Fruit fly (Drosophila melanogaster) whole organism, embryonic: ENCODE results near the gene CG4293.

Experiments used
- Adf1 ChIP-seq: fragments of 200-800 bp; sonication (Bioruptor generic); IDR thresholded peaks from 2 replicates; pipeline ENCODE4 v1.3.6; 2022; ENCODE audit warnings: missing biosample characterization, missing genetic modification characterization
- CG10209 ChIP-seq: fragments of 200-800 bp; sonication (Bioruptor generic); optimal IDR thresholded peaks from 3 replicates; lab custom pipeline; 2017; ENCODE audit warnings: missing biosample characterization, mild to moderate bottlenecking, missing genetic modification characterization, missing genetic modification reagents
- CG10267 ChIP-seq: fragments of 200-800 bp; sonication (Bioruptor generic); optimal IDR thresholded peaks from 2 replicates; lab custom pipeline; 2018; ENCODE audit warnings: missing biosample characterization, mild to moderate bottlenecking, missing genetic modification characterization, moderate library complexity
- CG10274 ChIP-seq: fragments of 200-800 bp; sonication (Bioruptor generic); optimal IDR thresholded peaks from 3 replicates; lab custom pipeline; 2017; ENCODE audit warnings: missing biosample characterization, mild to moderate bottlenecking, missing genetic modification characterization
- CG11093 ChIP-seq: fragments of 200-800 bp; sonication (Bioruptor generic); IDR thresholded peaks from 3 replicates; pipeline ENCODE4 v1.3.6; 2022; ENCODE audit warnings: missing biosample characterization, missing genetic modification characterization
- CG12299 ChIP-seq: fragments of 200-800 bp; sonication (Bioruptor generic); optimal IDR thresholded peaks from 2 replicates; lab custom pipeline; 2018; ENCODE audit warnings: missing biosample characterization, mild to moderate bottlenecking, missing genetic modification characterization
- CG15601 ChIP-seq: fragments of 200-800 bp; sonication (Bioruptor generic); optimal IDR thresholded peaks from 3 replicates; lab custom pipeline; 2019; ENCODE audit warnings: missing biosample characterization, mild to moderate bottlenecking, missing genetic modification characterization, moderate library complexity
- CG17359 ChIP-seq: fragments of 200-800 bp; sonication (Bioruptor generic); optimal IDR thresholded peaks from 3 replicates; lab custom pipeline; 2018; ENCODE audit warnings: missing biosample characterization, mild to moderate bottlenecking, missing genetic modification characterization, moderate library complexity
- CG17361 ChIP-seq: fragments of 200-800 bp; sonication (Bioruptor generic); IDR thresholded peaks from 3 replicates; pipeline ENCODE4 v1.3.6; 2022; ENCODE audit warnings: missing biosample characterization, missing genetic modification characterization
- CG2199 ChIP-seq: fragments of 200-800 bp; sonication (Bioruptor generic); IDR thresholded peaks from 3 replicates; pipeline ENCODE4 v1.3.6; 2022; ENCODE audit warnings: missing biosample characterization, missing genetic modification characterization
- CG30403 ChIP-seq: fragments of 200-800 bp; sonication (Bioruptor generic); optimal IDR thresholded peaks from 3 replicates; lab custom pipeline; 2016; ENCODE audit warnings: missing biosample characterization, missing genetic modification characterization
- CG3065 ChIP-seq: fragments of 200-800 bp; sonication (Bioruptor generic); optimal IDR thresholded peaks from 2 replicates; lab custom pipeline; 2016; ENCODE audit warnings: missing biosample characterization, missing genetic modification characterization
- CG3847 ChIP-seq: fragments of 200-800 bp; sonication (Bioruptor generic); IDR thresholded peaks from 2 replicates; pipeline ENCODE4 v1.3.6; 2022; ENCODE audit warnings: missing biosample characterization, missing genetic modification characterization
- CG5180 ChIP-seq: fragments of 200-800 bp; sonication (Bioruptor generic); optimal IDR thresholded peaks from 3 replicates; lab custom pipeline; 2017; ENCODE audit warnings: missing biosample characterization, missing genetic modification characterization, mild to moderate bottlenecking, moderate library complexity, missing genetic modification reagents
- CG7271 ChIP-seq: fragments of 200-800 bp; sonication (Bioruptor generic); optimal IDR thresholded peaks from 2 replicates; lab custom pipeline; 2018; ENCODE audit warnings: missing biosample characterization, mild to moderate bottlenecking, missing genetic modification characterization, moderate library complexity
- CG8478 ChIP-seq: fragments of >200 bp; optimal IDR thresholded peaks from 2 replicates; lab custom pipeline; 2018
- CG8765 ChIP-seq: fragments of 200-800 bp; sonication (Bioruptor generic); IDR thresholded peaks from 2 replicates; pipeline ENCODE4 v1.3.6; 2022; ENCODE audit warnings: missing biosample characterization, missing genetic modification characterization
- CG9609 ChIP-seq: fragments of 200-800 bp; sonication (Bioruptor generic); optimal IDR thresholded peaks from 3 replicates; lab custom pipeline; 2016; ENCODE audit warnings: missing biosample characterization, missing genetic modification characterization
- Eip74EF ChIP-seq, 2 experiments: fragments of 200-800 bp in 1 of 2; fragments of >200 bp in 1 of 2; sonication (Bioruptor generic) in 1 of 2; optimal IDR thresholded peaks; 2 replicates each; lab custom pipeline; 2017 to 2019; ENCODE audit warnings: missing biosample characterization in 2 of 2, missing genetic modification characterization in 2 of 2, mild to moderate bottlenecking in 1 of 2, moderate library complexity in 1 of 2
- Gug ChIP-seq: fragments of 200-800 bp; sonication (Bioruptor generic); IDR thresholded peaks from 4 replicates; pipeline ENCODE4 v1.3.6; 2022; ENCODE audit warnings: missing biosample characterization, missing genetic modification characterization
- Hsf ChIP-seq: fragments of 200-800 bp; sonication (Bioruptor generic); optimal IDR thresholded peaks from 3 replicates; lab custom pipeline; 2016; ENCODE audit warnings: missing biosample characterization, missing genetic modification characterization
- Med ChIP-seq: fragments of 200-800 bp; sonication (Bioruptor generic); peaks from one replicate; lab custom pipeline; 2016; ENCODE audit warnings: missing biosample characterization, missing genetic modification characterization, mild to moderate bottlenecking, inconsistent platforms, moderate library complexity
- NC2β ChIP-seq: fragments of 200-800 bp; sonication (Bioruptor generic); optimal IDR thresholded peaks from 2 replicates; lab custom pipeline; 2016; ENCODE audit warnings: missing biosample characterization, missing genetic modification characterization
- Nf-YA ChIP-seq: fragments of 200-800 bp; sonication (Bioruptor generic); IDR thresholded peaks from 2 replicates; pipeline ENCODE4 v1.3.6; 2022; ENCODE audit warnings: missing biosample characterization, missing genetic modification characterization
- Rx ChIP-seq: fragments of 200-800 bp; sonication (Bioruptor generic); IDR thresholded peaks from 2 replicates; pipeline ENCODE4 v1.3.6; 2022; ENCODE audit warnings: missing biosample characterization, missing genetic modification characterization
- Side ChIP-seq: fragments of 200-800 bp; sonication (Bioruptor generic); optimal IDR thresholded peaks from 2 replicates; lab custom pipeline; 2016; ENCODE audit warnings: missing biosample characterization, missing genetic modification characterization
- Sox100B ChIP-seq: fragments of 200-800 bp; sonication (Bioruptor generic); optimal IDR thresholded peaks from 3 replicates; lab custom pipeline; 2018; ENCODE audit warnings: missing biosample characterization, mild to moderate bottlenecking, missing genetic modification characterization
- Sry-δ ChIP-seq: fragments of 200-800 bp; sonication (Bioruptor generic); optimal IDR thresholded peaks from 2 replicates; lab custom pipeline; 2016; ENCODE audit warnings: missing biosample characterization, missing genetic modification characterization
- Trl ChIP-seq, 3 experiments: fragments of >200 bp in 2 of 3; fragments of 200-800 bp in 1 of 3; sonication (Bioruptor generic) in 1 of 3; optimal IDR thresholded peaks; 2 replicates in 1 of 3; 3 replicates in 2 of 3; lab custom pipeline; 2016 to 2017; ENCODE audit warnings: missing biosample characterization in 1 of 3, missing genetic modification characterization in 1 of 3
- Vsx1 ChIP-seq: fragments of 200-800 bp; sonication (Bioruptor generic); optimal IDR thresholded peaks from 2 replicates; lab custom pipeline; 2017; ENCODE audit warnings: missing biosample characterization, mild to moderate bottlenecking, missing genetic modification characterization, missing genetic modification reagents
- ash1 ChIP-seq: fragments of 200-800 bp; sonication (Bioruptor generic); optimal IDR thresholded peaks from 2 replicates; lab custom pipeline; 2018; ENCODE audit warnings: missing biosample characterization, mild to moderate bottlenecking, missing genetic modification characterization
- btn ChIP-seq: fragments of 200-800 bp; sonication (Bioruptor generic); optimal IDR thresholded peaks from 2 replicates; lab custom pipeline; 2016; ENCODE audit warnings: missing biosample characterization, missing genetic modification characterization
- cato ChIP-seq: fragments of 200-800 bp; sonication (Bioruptor generic); optimal IDR thresholded peaks from 2 replicates; lab custom pipeline; 2016; ENCODE audit warnings: missing biosample characterization, missing genetic modification characterization, borderline replicate concordance
- chinmo ChIP-seq: fragments of 200-800 bp; sonication (Bioruptor generic); IDR thresholded peaks from 4 replicates; pipeline ENCODE4 v1.3.6; 2022; ENCODE audit warnings: missing biosample characterization, missing genetic modification characterization; ENCODE audit not compliant: partially characterized antibody
- ci ChIP-seq: fragments of 200-800 bp; sonication (Bioruptor generic); IDR thresholded peaks from 3 replicates; pipeline ENCODE4 v1.3.6; 2022; ENCODE audit warnings: missing biosample characterization, missing genetic modification characterization
- croc ChIP-seq: fragments of 200-800 bp; sonication (Bioruptor generic); conservative IDR thresholded peaks from 3 replicates; pipeline ENCODE4 v1.3.6; 2022; ENCODE audit warnings: missing biosample characterization, missing genetic modification characterization
- disco-r ChIP-seq: fragments of 200-800 bp; sonication (Bioruptor generic); optimal IDR thresholded peaks from 2 replicates; lab custom pipeline; 2016; ENCODE audit warnings: missing biosample characterization, missing genetic modification characterization
- ewg ChIP-seq: fragments of 200-800 bp; sonication (Bioruptor generic); optimal IDR thresholded peaks from 3 replicates; lab custom pipeline; 2017; ENCODE audit warnings: mild to moderate bottlenecking, missing biosample characterization, missing genetic modification reagents, missing genetic modification characterization
- hth ChIP-seq: fragments of >200 bp; optimal IDR thresholded peaks from 2 replicates; lab custom pipeline; 2017; ENCODE audit warnings: inconsistent platforms
- inv ChIP-seq: fragments of 200-800 bp; sonication (Bioruptor generic); IDR thresholded peaks from 2 replicates; pipeline ENCODE4 v1.3.6; 2022; ENCODE audit warnings: missing biosample characterization, missing genetic modification characterization; ENCODE audit not compliant: partially characterized antibody
- kah ChIP-seq: fragments of 200-800 bp; sonication (Bioruptor generic); optimal IDR thresholded peaks from 2 replicates; lab custom pipeline; 2018; ENCODE audit warnings: missing biosample characterization, mild to moderate bottlenecking, missing genetic modification characterization
- nom ChIP-seq: fragments of 200-800 bp; sonication (Bioruptor generic); optimal IDR thresholded peaks from 2 replicates; lab custom pipeline; 2017; ENCODE audit warnings: missing biosample characterization, missing genetic modification characterization, mild to moderate bottlenecking, moderate library complexity, missing genetic modification reagents
- onecut ChIP-seq: fragments of 200-800 bp; sonication (Bioruptor generic); IDR thresholded peaks from 2 replicates; pipeline ENCODE4 v1.3.6; 2022; ENCODE audit warnings: missing biosample characterization, missing genetic modification characterization
- org-1 ChIP-seq: fragments of 200-800 bp; sonication (Bioruptor generic); optimal IDR thresholded peaks from 2 replicates; lab custom pipeline; 2017; ENCODE audit warnings: missing biosample characterization, missing genetic modification characterization
- p53 ChIP-seq: fragments of 200-800 bp; sonication (Bioruptor generic); optimal IDR thresholded peaks from 2 replicates; lab custom pipeline; 2016; ENCODE audit warnings: missing biosample characterization, missing genetic modification characterization
- psq ChIP-seq: fragments of 200-800 bp; sonication (Bioruptor generic); optimal IDR thresholded peaks from 2 replicates; lab custom pipeline; 2017; ENCODE audit warnings: missing biosample characterization, missing genetic modification characterization
- sisA ChIP-seq: fragments of 200-800 bp; sonication (Bioruptor generic); IDR thresholded peaks from 2 replicates; pipeline ENCODE4 v1.3.6; 2022; ENCODE audit warnings: missing biosample characterization, missing genetic modification characterization
- ssp ChIP-seq: fragments of 200-800 bp; sonication (Bioruptor generic); IDR thresholded peaks from 2 replicates; pipeline ENCODE4 v1.3.6; 2022; ENCODE audit warnings: missing biosample characterization, missing genetic modification characterization
- stwl ChIP-seq: fragments of 200-800 bp; sonication (Bioruptor generic); optimal IDR thresholded peaks from 3 replicates; lab custom pipeline; 2018; ENCODE audit warnings: missing biosample characterization, mild to moderate bottlenecking, missing genetic modification characterization, moderate library complexity
- tgo ChIP-seq: fragments of 200-800 bp; sonication (Bioruptor generic); IDR thresholded peaks from 3 replicates; pipeline ENCODE4 v1.3.6; 2022; ENCODE audit warnings: missing biosample characterization, missing genetic modification characterization
- tup ChIP-seq: fragments of 200-800 bp; sonication (Bioruptor generic); optimal IDR thresholded peaks from 2 replicates; lab custom pipeline; 2016; ENCODE audit warnings: missing biosample characterization, mild to moderate bottlenecking, missing genetic modification characterization, moderate library complexity

CG4293 gene

dm6 chrX:498924-499588 lies 31.0 kb downstream of the CG4293 start (continued):
- TF ChIP-seq disco-r (no peak), ewg (GFP tag; lab: Kevin White, UChicago) (no peak), psq (GFP tag; lab: Kevin White, UChicago) (no peak), CG10267 (tag; lab: Kevin White, UChicago) (no peak), CG7271 (tag; lab: Kevin White, UChicago) (no peak), CG10209 (no peak), CG2199 (GFP tag; lab: Robert Waterston, UW) (no peak), cato (GFP tag; lab: Kevin White, UChicago) (no peak), CG17361 (GFP tag; lab: Robert Waterston, UW) (no peak), Sry-δ (GFP tag; lab: Kevin White, UChicago) (no peak), Sox100B (GFP tag; lab: Kevin White, UChicago) (no peak), ash1 (GFP tag; lab: Kevin White, UChicago) (no peak), onecut (peak; percentile 95), chinmo (GFP tag; lab: Robert Waterston, UW) (0 out of 4 replicates have a peak, but pooled peaks have one; percentile 10), hth (no peak), sisA (GFP tag; lab: Robert Waterston, UW) (no peak), CG30403 (GFP tag; lab: Kevin White, UChicago) (no peak), btn (GFP tag; lab: Kevin White, UChicago) (no peak), CG8478 (no peak), Trl (optimal IDR thresholded peaks at IDR 0.05; lab: Kevin White, UChicago) (peak; percentile 51 to 81), Trl (GFP tag; optimal IDR thresholded peaks at IDR 0.05; lab: Kevin White, UChicago) (no peak), Rx (GFP tag; lab: Robert Waterston, UW) (no peak), NC2β (GFP tag; lab: Kevin White, UChicago) (no peak), CG9609 (GFP tag; lab: Kevin White, UChicago) (no peak), Nf-YA (no peak), croc (GFP tag; lab: Robert Waterston, UW) (no peak), Med (GFP tag; lab: Kevin White, UChicago) (peak; percentile 26), CG17359 (no peak), Hsf (GFP tag; lab: Kevin White, UChicago) (no peak), CG3065 (GFP tag; lab: Kevin White, UChicago) (no peak), inv (no peak), Gug (GFP tag; lab: Robert Waterston, UW) (no peak), Vsx1 (GFP tag; lab: Kevin White, UChicago) (no peak), CG10274 (peak; percentile 41), nom (GFP tag; lab: Kevin White, UChicago) (no peak)

- TF ChIP-seq tup (GFP tag; lab: Kevin White, UChicago), result no peak
- no peak for TF ChIP-seq Side (GFP tag; lab: Kevin White, UChicago)
- no peak for TF ChIP-seq p53 (GFP tag; lab: Kevin White, UChicago)
- peak; percentile 67 for TF ChIP-seq Med (GFP tag; lab: Kevin White, UChicago)
- peak; percentile 94 for TF ChIP-seq CG5180 (GFP tag; lab: Kevin White, UChicago)
- TF ChIP-seq CG3847 (GFP tag; lab: Robert Waterston, UW), result no peak
- TF ChIP-seq Eip74EF (GFP tag; optimal IDR thresholded peaks at IDR 0.05; lab: Kevin White, UChicago), result no peak
- TF ChIP-seq ssp, result no peak
- TF ChIP-seq CG8765 (GFP tag; lab: Robert Waterston, UW), result no peak
- TF ChIP-seq CG15601 (tag; lab: Kevin White, UChicago), result no peak
- TF ChIP-seq Adf1, result no peak
- no peak for TF ChIP-seq kah (GFP tag; lab: Kevin White, UChicago)
- no peak for TF ChIP-seq stwl (tag; lab: Kevin White, UChicago)
- TF ChIP-seq org-1 (GFP tag; lab: Kevin White, UChicago), result no peak
- no peak for TF ChIP-seq CG8478
- TF ChIP-seq CG12299 (tag; lab: Kevin White, UChicago), result no peak
- no peak for TF ChIP-seq Hsf (GFP tag; lab: Kevin White, UChicago)
- no peak for TF ChIP-seq hth
- TF ChIP-seq CG11093 (GFP tag; lab: Robert Waterston, UW), result no peak
- TF ChIP-seq ci (GFP tag; lab: Robert Waterston, UW), result 0 out of 3 replicates have a peak, but pooled peaks have one; percentile 24
- TF ChIP-seq tgo (GFP tag; lab: Robert Waterston, UW), result no peak
Observed at dm6 chrX:498434-498833, 31.7 kb downstream of the CG4293 start.
